Worm (Caenorhabditis elegans): ENCODE results near the gene VZK822L.2.
A peak's percentile ranks its signal among the peaks of the same experiment; 100 is the strongest.

The VZK822L.2 gene

DNA sequence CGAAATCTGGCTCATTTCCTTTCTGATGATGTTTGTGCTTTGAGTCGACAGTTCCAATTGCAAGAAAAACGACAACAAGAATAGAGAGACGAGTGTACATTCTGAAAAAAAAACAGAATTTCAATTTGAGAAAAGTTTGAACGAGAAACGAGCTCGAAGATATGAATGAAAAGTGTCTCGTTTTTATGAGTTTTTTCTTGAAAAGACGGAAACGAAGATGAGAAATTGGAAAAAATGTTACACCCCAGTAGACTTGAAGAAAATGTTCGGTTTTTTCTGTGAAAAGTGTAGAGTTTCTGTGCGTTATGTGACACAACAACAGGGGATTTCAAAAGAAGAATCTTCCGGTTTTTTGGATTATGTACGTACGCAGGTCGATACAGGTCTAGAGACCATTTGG, 11.3 kb downstream of the VZK822L.2 start, which contains the start of gene srlf-31:
Gene srlf-31, minus strand, starts transcription at position 101 of the 400 bp plus-strand sequence.
- TF ChIP-seq mep-1 (tag; optimal IDR thresholded peaks at IDR 0.05): no peak
- no peak for TF ChIP-seq bed-3 (GFP tag; optimal IDR thresholded peaks at IDR 0.05)
- no peak for TF ChIP-seq M03D4.4 (tag; optimal IDR thresholded peaks at IDR 0.05)
- no peak for TF ChIP-seq ceh-43 (GFP tag; optimal IDR thresholded peaks at IDR 0.05)
- no peak for TF ChIP-seq ceh-83 (GFP tag; optimal IDR thresholded peaks at IDR 0.05)
- no peak for TF ChIP-seq nhr-76 (tag; optimal IDR thresholded peaks at IDR 0.05)

- TF ChIP-seq unc-120 (tag; optimal IDR thresholded peaks at IDR 0.05; ENCODE audit: poor library complexity, severe bottlenecking) (no peak), nhr-2 (tag; optimal IDR thresholded peaks at IDR 0.05) (peak; percentile 32)
Observed at ce11 chrIV:11924092-11924491, 12.3 kb downstream of the VZK822L.2 start.

- no peak for TF ChIP-seq mls-2 (tag; optimal IDR thresholded peaks at IDR 0.05)
- no peak for TF ChIP-seq sem-2 (GFP tag; optimal IDR thresholded peaks at IDR 0.05)
- no peak for TF ChIP-seq mab-5 (tag; optimal IDR thresholded peaks at IDR 0.05)
Observed at ce11 chrIV:11925346-11926075, 13.7 kb downstream of the VZK822L.2 start, which contains the start of the genes srlf-33 and srlf-32. TSS of gene srlf-33 (minus strand) at chrIV:11925446. TSS of gene srlf-32 (plus strand) at chrIV:11926025.

DNA sequence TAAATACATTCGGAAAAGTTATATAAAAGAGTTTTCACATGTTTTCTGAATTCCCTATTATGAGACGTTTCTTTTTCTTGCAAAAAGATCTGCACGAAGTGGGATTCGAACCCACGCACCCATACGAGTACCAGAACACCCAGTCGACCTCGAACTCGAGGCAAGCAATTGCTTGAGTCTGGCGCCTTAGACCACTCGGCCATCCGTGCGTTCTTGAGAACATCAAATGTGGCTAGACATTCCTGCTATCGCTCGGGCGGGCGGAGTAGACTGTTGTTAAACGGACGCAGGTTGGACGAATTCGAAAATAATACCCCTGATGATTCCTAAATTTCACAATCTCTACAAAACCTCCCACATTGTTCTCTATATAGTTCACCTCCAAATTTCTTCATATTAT, 16.6 kb downstream of the VZK822L.2 start:
- TF ChIP-seq sptf-1 (tag; optimal IDR thresholded peaks at IDR 0.05) (peak; percentile 26), mls-2 (tag; optimal IDR thresholded peaks at IDR 0.05) (peak; percentile 59), tbx-8 (GFP tag; optimal IDR thresholded peaks at IDR 0.05) (no peak), cnd-1 (tag; optimal IDR thresholded peaks at IDR 0.05) (peak; percentile 35), unc-120 (tag; optimal IDR thresholded peaks at IDR 0.05; ENCODE audit: poor library complexity, severe bottlenecking) (peak; percentile 33), ceh-83 (GFP tag; optimal IDR thresholded peaks at IDR 0.05) (peak; percentile 71), lin-32 (GFP tag; optimal IDR thresholded peaks at IDR 0.05) (peak; percentile 32), elt-1 (tag; optimal IDR thresholded peaks at IDR 0.05; ENCODE audit: borderline replicate concordance, insufficient read depth) (no peak), sem-2 (GFP tag; optimal IDR thresholded peaks at IDR 0.05) (peak; percentile 58), ham-2 (GFP tag; optimal IDR thresholded peaks at IDR 0.05) (peak; percentile 68), drap-1 (GFP tag; optimal IDR thresholded peaks at IDR 0.05) (peak; percentile 52), nhr-28 (tag; optimal IDR thresholded peaks at IDR 0.05) (no peak), M03D4.4 (tag; optimal IDR thresholded peaks at IDR 0.05) (peak; percentile 63), nhr-2 (tag; optimal IDR thresholded peaks at IDR 0.05) (no peak)

ce11 chrIV:11930572-11930971, 18.7 kb downstream of the VZK822L.2 start, which contains the start of gene nhx-9:
TSS of gene nhx-9 (plus strand) at chrIV:11930872.
- TF ChIP-seq nhr-28 (tag; optimal IDR thresholded peaks at IDR 0.05): no peak
- TF ChIP-seq elt-3 (tag; optimal IDR thresholded peaks at IDR 0.05): no peak
- no peak for TF ChIP-seq flh-1 (GFP tag; optimal IDR thresholded peaks at IDR 0.05)
- no peak for TF ChIP-seq nhr-237 (tag; optimal IDR thresholded peaks at IDR 0.05)
- TF ChIP-seq unc-120 (tag; optimal IDR thresholded peaks at IDR 0.05; ENCODE audit: poor library complexity, severe bottlenecking): no peak
- TF ChIP-seq zip-8 (tag; optimal IDR thresholded peaks at IDR 0.05): no peak
- TF ChIP-seq sem-2 (GFP tag; optimal IDR thresholded peaks at IDR 0.05): no peak
- no peak for TF ChIP-seq sptf-1 (tag; optimal IDR thresholded peaks at IDR 0.05)
- TF ChIP-seq snpc-4 (tag; optimal IDR thresholded peaks at IDR 0.05): no peak
- TF ChIP-seq unc-39 (tag; optimal IDR thresholded peaks at IDR 0.05): no peak
- no peak for TF ChIP-seq ham-2 (GFP tag; optimal IDR thresholded peaks at IDR 0.05)
- TF ChIP-seq mls-2 (tag; optimal IDR thresholded peaks at IDR 0.05): no peak
- TF ChIP-seq lin-32 (GFP tag; optimal IDR thresholded peaks at IDR 0.05): no peak
- no peak for TF ChIP-seq pha-4 (tag; optimal IDR thresholded peaks at IDR 0.05)
- no peak for TF ChIP-seq nhr-12 (tag; optimal IDR thresholded peaks at IDR 0.05)
- TF ChIP-seq tbx-8 (GFP tag; optimal IDR thresholded peaks at IDR 0.05): no peak
- TF ChIP-seq nhr-76 (tag; optimal IDR thresholded peaks at IDR 0.05): no peak
- no peak for TF ChIP-seq blmp-1 (tag; optimal IDR thresholded peaks at IDR 0.05)
- no peak for TF ChIP-seq mep-1 (tag; optimal IDR thresholded peaks at IDR 0.05)
- no peak for TF ChIP-seq lin-13 (tag; optimal IDR thresholded peaks at IDR 0.05)
